Fruit fly (Drosophila melanogaster) S2 (cell line): ENCODE measurements around the gene RhoGEF4.

Experiments
- CG8478 ChIP-seq: fragments of >200 bp; optimal IDR thresholded peaks from 2 replicates; lab custom pipeline; 2018
- CTCF ChIP-seq, 2 experiments: fragments of >200 bp; optimal IDR thresholded peaks; 2 replicates each; lab custom pipeline; 2018

DNA sequence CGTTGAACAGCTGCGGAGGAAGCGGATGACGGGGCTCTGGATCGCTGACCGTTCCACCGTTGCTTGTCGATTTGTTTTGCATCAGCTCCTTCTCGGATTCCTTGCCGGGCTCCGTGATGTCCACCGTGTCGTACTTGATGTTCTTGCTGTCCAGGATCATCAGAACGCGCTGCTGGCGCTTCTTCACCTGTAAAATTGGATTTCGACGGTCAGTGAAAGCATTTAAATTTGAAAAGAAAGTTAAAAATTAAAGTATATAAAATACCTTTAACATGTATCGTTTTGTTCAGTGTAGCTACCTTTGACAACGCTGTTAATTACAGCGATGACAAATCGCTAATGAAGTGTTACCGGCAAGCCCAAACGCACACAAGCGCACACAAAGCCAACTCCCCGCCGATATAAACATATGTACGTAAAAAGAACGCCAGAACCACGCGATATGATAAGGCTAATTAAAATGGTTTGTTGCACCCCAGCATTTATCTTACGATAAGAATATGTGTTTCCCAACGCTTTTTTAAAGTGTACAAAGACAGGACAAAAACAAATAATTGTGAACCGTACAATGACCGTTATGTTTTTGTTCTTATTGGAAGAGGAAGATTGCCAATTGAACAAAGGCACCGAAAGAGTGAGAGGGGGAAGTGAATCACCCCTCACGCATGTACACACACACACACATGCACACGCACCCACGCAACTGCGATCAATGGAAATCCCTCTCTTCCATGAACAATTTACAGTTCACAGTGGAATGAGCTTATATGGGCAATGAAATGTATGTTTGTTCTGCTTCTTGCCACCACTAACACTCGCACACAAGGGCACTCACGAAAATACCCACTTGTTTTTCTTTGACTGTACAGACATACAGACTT is 44.8 kb upstream of the RhoGEF4 start:
- TF ChIP-seq CTCF (optimal IDR thresholded peaks at IDR 0.05; lab: Kevin White, UChicago) = no peak
- TF ChIP-seq CG8478 (lab: Kevin White, UChicago) = no peak
